Worm (Caenorhabditis elegans): ENCODE measurements around the gene F25G6.8.

DNA sequence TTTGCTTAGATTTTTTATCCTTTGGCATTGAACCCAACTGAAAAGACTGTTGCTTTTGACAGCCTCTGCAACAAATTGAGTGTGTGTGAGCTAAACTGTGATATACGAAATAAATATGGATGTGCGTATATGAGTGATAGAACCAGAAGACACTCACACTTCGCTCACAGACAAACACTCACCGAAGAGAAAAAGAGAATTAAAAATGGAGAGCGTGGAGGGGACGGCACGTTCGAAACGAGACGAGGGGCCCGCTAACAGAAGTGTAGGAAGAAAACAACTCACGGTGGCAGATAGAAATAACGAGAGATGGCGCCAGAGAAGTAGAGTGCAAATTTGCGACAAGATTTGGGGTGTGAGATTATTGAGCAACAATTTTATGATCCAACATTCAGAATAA lies 46.7 kb downstream of the F25G6.8 start:
- TF ChIP-seq K09A11.1 (tag; optimal IDR thresholded peaks at IDR 0.05; ENCODE audit: insufficient read depth) (no peak), ceh-22 (tag; optimal IDR thresholded peaks at IDR 0.05) (no peak), nfya-1 (tag; optimal IDR thresholded peaks at IDR 0.05) (no peak), fkh-10 (GFP tag; optimal IDR thresholded peaks at IDR 0.05) (no peak), pha-4 (tag; optimal IDR thresholded peaks at IDR 0.05) (no peak), ceh-48 (tag; optimal IDR thresholded peaks at IDR 0.05) (no peak), zip-5 (tag; optimal IDR thresholded peaks at IDR 0.05) (no peak), ceh-6 (GFP tag; optimal IDR thresholded peaks at IDR 0.05) (no peak), ama-1 (optimal IDR thresholded peaks at IDR 0.05) (no peak), ztf-16 (tag; optimal IDR thresholded peaks at IDR 0.05) (no peak), F13H6.1 (tag; optimal IDR thresholded peaks at IDR 0.05) (no peak), T23F11.4 (GFP tag; optimal IDR thresholded peaks at IDR 0.05) (no peak)
